Fruit fly (Drosophila melanogaster): ENCODE results near the gene Sgs7.
A peak's percentile ranks its signal among the peaks of the same experiment; 100 is the strongest.

Gene Sgs7

DNA sequence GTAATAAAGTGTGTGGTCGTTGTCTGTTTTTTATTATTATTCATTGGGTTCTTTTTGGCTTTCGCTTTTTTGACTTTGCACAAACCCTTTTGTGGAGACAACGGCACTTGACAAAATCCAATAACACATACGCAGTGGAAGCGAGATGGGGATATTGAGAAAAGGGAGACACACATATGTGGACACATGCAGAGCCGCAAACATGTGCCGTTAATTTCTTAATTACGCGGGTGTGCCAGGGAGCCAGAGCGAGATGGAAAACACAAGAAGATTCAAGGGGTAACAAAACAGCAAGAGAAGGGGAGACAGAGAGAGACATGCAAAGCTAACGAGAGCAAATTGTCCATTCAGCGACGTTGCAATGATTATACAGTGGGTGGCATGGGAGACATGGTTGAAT is 17.2 kb upstream of the Sgs7 start:
- TF ChIP-seq Blimp-1 (GFP tag; optimal IDR thresholded peaks at IDR 0.05) (peak; percentile 52), fkh (GFP tag; optimal IDR thresholded peaks at IDR 0.05) (peak; percentile 38), vri (GFP tag; optimal IDR thresholded peaks at IDR 0.05) (peak; percentile 43), Eip78C (GFP tag) (peak; percentile 42), CG6163 (GFP tag; IDR thresholded peaks at IDR 0.05) (0 out of 3 replicates have a peak, but pooled peaks have one; percentile 17), Sox102F (GFP tag; optimal IDR thresholded peaks at IDR 0.05) (no peak), ss (GFP tag; optimal IDR thresholded peaks at IDR 0.05) (peak in 1 of 2 experiments; percentile 16), CG15336 (GFP tag; IDR thresholded peaks at IDR 0.05) (0 out of 2 replicates have a peak, but pooled peaks have one; percentile 6), net (GFP tag; optimal IDR thresholded peaks at IDR 0.05) (no peak), salr (GFP tag; optimal IDR thresholded peaks at IDR 0.05) (no peak), eg (GFP tag; IDR thresholded peaks at IDR 0.05) (0 out of 3 replicates have a peak, but pooled peaks have one; percentile 11)

DNA sequence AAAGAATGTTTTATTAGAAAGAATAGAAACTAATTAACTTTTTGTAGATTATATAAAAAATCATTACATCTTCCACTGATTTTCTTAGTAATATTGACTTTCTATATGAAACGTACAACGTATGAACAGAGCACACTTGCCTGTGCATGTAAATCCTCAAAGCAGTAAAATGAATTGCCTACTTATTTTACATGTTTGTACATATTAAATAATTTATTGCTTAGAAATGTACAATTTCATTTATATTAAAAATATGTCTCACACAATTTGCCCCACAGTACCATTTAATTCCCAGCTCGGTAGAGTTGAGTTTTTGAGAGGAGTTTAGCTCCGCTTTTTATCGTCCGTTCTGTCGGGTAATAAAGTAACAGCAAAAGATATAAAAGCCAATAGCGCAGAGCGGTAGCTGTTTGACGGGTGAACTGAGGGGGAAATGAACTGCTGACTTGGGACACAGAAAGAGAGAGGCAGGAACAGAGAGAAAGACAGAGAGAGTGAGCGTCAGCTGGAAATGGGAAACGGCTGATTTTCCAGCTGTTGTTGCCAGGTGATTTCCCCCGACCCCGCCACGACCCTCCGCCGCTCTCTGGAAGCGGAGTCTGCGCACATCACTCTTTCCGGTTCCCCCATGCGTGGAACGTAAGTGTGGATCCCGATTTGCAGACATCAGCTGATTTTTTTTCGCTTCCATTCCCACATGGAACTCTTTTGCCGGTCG is 16.4 kb upstream of the Sgs7 start:
- peak; percentile 45 for TF ChIP-seq pdm3 (GFP tag; optimal IDR thresholded peaks at IDR 0.05)
- TF ChIP-seq Lpt (GFP tag; optimal IDR thresholded peaks at IDR 0.05): no peak
- no peak for TF ChIP-seq Ets21C (GFP tag; optimal IDR thresholded peaks at IDR 0.05)
- no peak for TF ChIP-seq Hr38 (GFP tag; optimal IDR thresholded peaks at IDR 0.05)
- peak in 1 of 2 experiments; percentile 44 for TF ChIP-seq salr (GFP tag; optimal IDR thresholded peaks at IDR 0.05)
- peak; percentile 68 for TF ChIP-seq svp (GFP tag)
- TF ChIP-seq CG32006 (GFP tag; optimal IDR thresholded peaks at IDR 0.05): peak; percentile 67
- TF ChIP-seq CG6854 (GFP tag; optimal IDR thresholded peaks at IDR 0.05): peak; percentile 80
- TF ChIP-seq CG11294 (GFP tag; IDR thresholded peaks at IDR 0.05): no peak
- no peak for TF ChIP-seq Blimp-1 (GFP tag; optimal IDR thresholded peaks at IDR 0.05)
- TF ChIP-seq CG11762 (GFP tag; optimal IDR thresholded peaks at IDR 0.05; ENCODE audit: insufficient read depth): no peak
- peak; percentile 62 for TF ChIP-seq OdsH (GFP tag; optimal IDR thresholded peaks at IDR 0.05)
- TF ChIP-seq cyc (GFP tag; optimal IDR thresholded peaks at IDR 0.05): peak; percentile 21
- TF ChIP-seq CG31627 (GFP tag; optimal IDR thresholded peaks at IDR 0.05): no peak
- TF ChIP-seq Eip78C (GFP tag): peak; percentile 64
- peak; percentile 22 to 60 for TF ChIP-seq ss (GFP tag; optimal IDR thresholded peaks at IDR 0.05)
- peak; percentile 9 for TF ChIP-seq lz (GFP tag; optimal IDR thresholded peaks at IDR 0.05)
- no peak for TF ChIP-seq CG4318 (GFP tag; optimal IDR thresholded peaks at IDR 0.05)
- TF ChIP-seq Met (GFP tag; optimal IDR thresholded peaks at IDR 0.05): peak; percentile 41
- TF ChIP-seq Hr39 (GFP tag; optimal IDR thresholded peaks at IDR 0.05): no peak
- TF ChIP-seq esn (GFP tag; optimal IDR thresholded peaks at IDR 0.05): peak; percentile 33
- peak; percentile 54 for TF ChIP-seq Hr4 (GFP tag; optimal IDR thresholded peaks at IDR 0.05)
- TF ChIP-seq eg (GFP tag; IDR thresholded peaks at IDR 0.05): peak; percentile 35; the same call in 1 of the 3 replicates
- no peak for TF ChIP-seq CG6276 (GFP tag; optimal IDR thresholded peaks at IDR 0.05)
- TF ChIP-seq CG9139 (GFP tag; optimal IDR thresholded peaks at IDR 0.05): peak; percentile 51
- peak; percentile 25 for TF ChIP-seq Ets96B (tag; optimal IDR thresholded peaks at IDR 0.05)
- TF ChIP-seq CG10669 (GFP tag; optimal IDR thresholded peaks at IDR 0.05): peak; percentile 41
- TF ChIP-seq dsx (GFP tag; optimal IDR thresholded peaks at IDR 0.05; ENCODE audit: poor library complexity, severe bottlenecking): no peak
- peak; percentile 25 for TF ChIP-seq achi (GFP tag; optimal IDR thresholded peaks at IDR 0.05)
- 0 out of 3 replicates have a peak, but pooled peaks have one; percentile 24 for TF ChIP-seq CG8119 (GFP tag; IDR thresholded peaks at IDR 0.05)
- TF ChIP-seq CG10631 (GFP tag; optimal IDR thresholded peaks at IDR 0.05): peak; percentile 60
- TF ChIP-seq CG15336 (GFP tag; IDR thresholded peaks at IDR 0.05): peak; percentile 23; the same call in 1 of the 2 replicates
- TF ChIP-seq spab (GFP tag; optimal IDR thresholded peaks at IDR 0.05): peak; percentile 26
- no peak for TF ChIP-seq Gug (GFP tag; IDR thresholded peaks at IDR 0.05)
- peak; percentile 44 for TF ChIP-seq CG34406 (GFP tag; optimal IDR thresholded peaks at IDR 0.05)
- TF ChIP-seq CG3919 (GFP tag; optimal IDR thresholded peaks at IDR 0.05): peak; percentile 13
- TF ChIP-seq Eip93F (GFP tag; optimal IDR thresholded peaks at IDR 0.05): no peak
- peak; percentile 15 for TF ChIP-seq Sox102F (GFP tag; optimal IDR thresholded peaks at IDR 0.05)
- peak; percentile 36 for TF ChIP-seq CG8632 (GFP tag; optimal IDR thresholded peaks at IDR 0.05)
- peak; percentile 24 for TF ChIP-seq CG3032 (tag; optimal IDR thresholded peaks at IDR 0.05)
- TF ChIP-seq CG16779 (tag; optimal IDR thresholded peaks at IDR 0.05): no peak
- TF ChIP-seq acj6 (GFP tag; optimal IDR thresholded peaks at IDR 0.05): peak; percentile 54
- TF ChIP-seq Smox (GFP tag; optimal IDR thresholded peaks at IDR 0.05): peak; percentile 50
